Fruit fly (Drosophila melanogaster): Measurements from ENCODE around the gene PNUTS.

DNA sequence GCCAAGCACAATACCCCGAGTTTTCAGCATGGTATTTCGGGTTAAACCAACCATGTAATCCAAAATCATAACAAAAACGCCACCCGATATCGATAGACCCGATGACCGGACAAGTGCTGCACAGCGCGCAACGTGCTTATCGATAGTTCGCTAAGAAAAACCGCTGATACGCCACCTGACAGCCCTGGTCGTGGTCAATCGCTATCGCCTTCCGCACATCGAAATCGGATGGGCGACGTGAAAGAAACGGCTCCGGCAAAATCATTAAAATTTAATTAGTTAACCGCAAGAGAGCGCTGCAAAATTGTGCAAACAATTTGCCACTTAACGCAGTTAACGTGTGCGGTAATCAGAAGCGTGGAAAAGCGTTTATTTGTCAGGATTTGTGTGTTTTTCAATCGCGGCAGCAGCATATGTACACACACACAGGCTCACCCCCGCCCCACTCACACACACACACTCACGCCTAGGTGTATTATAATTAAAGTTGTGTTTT, 44.4 kb upstream of the PNUTS start, which contains the start of the genes CG3862 and dock:
- TF ChIP-seq psq (optimal IDR thresholded peaks at IDR 0.05) (no peak), Myc (optimal IDR thresholded peaks at IDR 0.05) (no peak), h (optimal IDR thresholded peaks at IDR 0.05) (peak; percentile 41), ttk (optimal IDR thresholded peaks at IDR 0.05) (no peak)
